Fruit fly (Drosophila melanogaster): Measurements from ENCODE around the gene CG14450.
"Not testable (repeated sequence)": the region's sequence is repeated elsewhere in the genome, so short reads cannot be mapped to it uniquely, and the experiment has no call there.

Gene CG14450

DNA sequence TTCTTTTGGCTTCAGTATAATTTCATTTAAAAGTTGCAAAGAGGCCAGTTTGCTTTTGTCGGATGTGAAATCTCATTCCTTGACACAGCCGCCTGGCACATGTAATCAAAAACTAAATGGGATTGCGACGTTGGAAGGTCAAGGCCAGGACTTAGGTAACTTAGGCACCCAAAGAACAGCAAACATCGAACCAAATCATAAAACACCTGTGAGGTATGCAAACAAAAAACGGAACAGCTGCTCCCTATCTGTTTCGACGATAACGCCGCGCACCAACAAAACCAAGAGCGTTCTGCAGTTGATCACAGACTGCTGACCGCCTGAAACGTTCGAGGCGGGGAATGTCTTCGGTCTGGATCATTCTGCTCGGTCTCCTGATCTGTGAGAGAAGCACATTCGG lies 28.5 kb downstream of the CG14450 start, which contains the start of gene CG45116:
Gene CG45116 (plus strand): TSS at position 301 of the 400 bp plus-strand sequence.
- TF ChIP-seq psq (GFP tag; optimal IDR thresholded peaks at IDR 0.05) (no peak), Abd-B (GFP tag; optimal IDR thresholded peaks at IDR 0.05) (no peak), h (GFP tag; optimal IDR thresholded peaks at IDR 0.05) (no peak), CG9705 (GFP tag; optimal IDR thresholded peaks at IDR 0.05) (no peak), Sp1 (GFP tag; optimal IDR thresholded peaks at IDR 0.05) (no peak), usp (GFP tag; optimal IDR thresholded peaks at IDR 0.05) (no peak), Myc (optimal IDR thresholded peaks at IDR 0.05) (no peak), Dfd (GFP tag; optimal IDR thresholded peaks at IDR 0.05) (no peak), Rel (GFP tag; optimal IDR thresholded peaks at IDR 0.05) (no peak), Rel (tag; optimal IDR thresholded peaks at IDR 0.05) (no peak), dl (GFP tag; optimal IDR thresholded peaks at IDR 0.05; ENCODE audit: insufficient read depth in 1 of 2, partially characterized antibody in 2 of 2) (no peak), OdsH (GFP tag; optimal IDR thresholded peaks at IDR 0.05) (no peak), sv (GFP tag; optimal IDR thresholded peaks at IDR 0.05) (no peak), br (GFP tag; optimal IDR thresholded peaks at IDR 0.05) (no peak), ey (GFP tag; optimal IDR thresholded peaks at IDR 0.05) (no peak), CrebA (GFP tag; optimal IDR thresholded peaks at IDR 0.05; ENCODE audit: borderline replicate concordance) (no peak), HLH106 (tag; optimal IDR thresholded peaks at IDR 0.05) (no peak), Hr83 (GFP tag; optimal IDR thresholded peaks at IDR 0.05; ENCODE audit: poor library complexity, severe bottlenecking) (no peak)

DNA sequence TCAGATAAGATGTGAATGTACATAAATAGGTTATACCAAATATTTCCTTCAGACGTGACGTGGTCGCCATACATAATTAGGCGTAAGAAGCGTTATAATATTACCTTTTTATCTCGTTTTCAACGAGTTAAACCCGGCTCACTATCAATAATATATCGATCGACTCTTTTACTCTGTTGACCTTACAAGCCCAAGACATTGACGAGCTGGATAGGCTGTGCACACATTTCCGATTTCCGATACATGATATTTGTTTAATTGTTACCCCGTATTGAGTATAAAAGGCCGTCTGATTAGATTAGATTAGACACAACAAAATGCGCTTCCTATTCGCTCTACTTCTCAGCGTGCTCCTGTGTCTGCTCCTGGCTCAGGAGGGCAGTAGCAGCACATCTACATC lies 30.7 kb downstream of the CG14450 start, which contains the start of gene CG32453:
Gene CG32453 (plus strand): TSS at position 301 of the 400 bp plus-strand sequence.
- not testable (repeated sequence) for TF ChIP-seq jim (GFP tag; optimal IDR thresholded peaks at IDR 0.05); Hr83 (GFP tag; optimal IDR thresholded peaks at IDR 0.05; ENCODE audit: poor library complexity, severe bottlenecking); h (GFP tag; optimal IDR thresholded peaks at IDR 0.05)

DNA sequence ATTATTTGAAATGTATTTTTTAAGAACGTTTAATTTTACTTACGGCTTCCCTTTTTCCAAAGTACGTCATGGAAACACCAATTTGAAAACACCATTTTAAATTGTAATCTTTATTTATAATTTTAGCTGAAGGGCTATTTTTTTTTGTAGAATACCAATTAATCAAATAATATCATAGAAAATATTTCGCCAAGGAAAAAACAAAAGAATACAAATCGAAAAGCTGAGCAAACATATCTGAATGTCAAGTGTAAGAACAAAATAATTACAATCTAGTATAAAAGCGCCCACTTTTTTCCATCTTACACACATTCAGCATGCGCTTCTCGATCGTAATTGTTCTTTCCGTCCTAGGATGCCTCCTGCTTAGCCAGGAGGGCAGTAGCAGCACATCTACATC lies 31.9 kb downstream of the CG14450 start, which contains the start of gene CG14452:
Gene CG14452 (plus strand): TSS at position 301 of the 400 bp plus-strand sequence.
- TF ChIP-seq sv (GFP tag; optimal IDR thresholded peaks at IDR 0.05): no peak
- TF ChIP-seq dl (GFP tag; optimal IDR thresholded peaks at IDR 0.05; ENCODE audit: insufficient read depth in 1 of 2, partially characterized antibody in 2 of 2): no peak
- no peak for TF ChIP-seq Abd-B (GFP tag; optimal IDR thresholded peaks at IDR 0.05)
- no peak for TF ChIP-seq usp (GFP tag; optimal IDR thresholded peaks at IDR 0.05)
- no peak for TF ChIP-seq brk (GFP tag; optimal IDR thresholded peaks at IDR 0.05)
- no peak for TF ChIP-seq N (GFP tag; optimal IDR thresholded peaks at IDR 0.05)
- TF ChIP-seq foxo (GFP tag; optimal IDR thresholded peaks at IDR 0.05): no peak
- no peak for TF ChIP-seq OdsH (GFP tag; optimal IDR thresholded peaks at IDR 0.05)
- TF ChIP-seq Vsx2 (GFP tag; optimal IDR thresholded peaks at IDR 0.05; ENCODE audit: partially characterized antibody): no peak
- TF ChIP-seq tai (GFP tag; optimal IDR thresholded peaks at IDR 0.05): no peak
- no peak for TF ChIP-seq Dfd (GFP tag; optimal IDR thresholded peaks at IDR 0.05)

DNA sequence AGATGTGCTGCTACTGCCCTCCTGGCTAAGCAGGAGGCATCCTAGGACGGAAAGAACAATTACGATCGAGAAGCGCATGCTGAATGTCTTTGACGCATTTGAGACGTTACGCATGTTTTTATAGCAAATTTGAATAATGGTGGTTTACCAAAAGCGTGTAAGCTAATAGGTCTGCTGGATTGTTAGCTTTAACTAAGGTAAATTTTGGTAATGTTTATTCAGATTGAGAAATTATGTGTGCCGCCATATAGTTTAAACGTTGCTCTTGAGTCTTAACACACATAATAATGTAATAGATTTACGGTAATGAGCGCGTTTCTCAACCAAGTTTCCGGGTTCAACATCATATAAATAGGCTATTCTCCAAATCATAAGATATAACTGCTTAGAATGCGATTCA lies 33.9 kb downstream of the CG14450 start, which contains the start of the genes CG12546 and CG14453:
Gene CG12546 (minus strand): TSS at position 101 of the 400 bp plus-strand sequence.
Gene CG14453 (plus strand): TSS at position 372 of the 400 bp plus-strand sequence.
- TF ChIP-seq Myc (optimal IDR thresholded peaks at IDR 0.05) (no peak), psq (GFP tag; optimal IDR thresholded peaks at IDR 0.05) (no peak), lola (GFP tag; optimal IDR thresholded peaks at IDR 0.05) (no peak), foxo (GFP tag; optimal IDR thresholded peaks at IDR 0.05) (no peak), Vsx2 (GFP tag; optimal IDR thresholded peaks at IDR 0.05; ENCODE audit: partially characterized antibody) (no peak), woc (GFP tag; optimal IDR thresholded peaks at IDR 0.05) (no peak), usp (GFP tag; optimal IDR thresholded peaks at IDR 0.05) (no peak), Rel (GFP tag; optimal IDR thresholded peaks at IDR 0.05) (no peak), Rel (tag; optimal IDR thresholded peaks at IDR 0.05) (no peak), pan (optimal IDR thresholded peaks at IDR 0.05) (no peak), Hr83 (GFP tag; optimal IDR thresholded peaks at IDR 0.05; ENCODE audit: poor library complexity, severe bottlenecking) (no peak)

DNA sequence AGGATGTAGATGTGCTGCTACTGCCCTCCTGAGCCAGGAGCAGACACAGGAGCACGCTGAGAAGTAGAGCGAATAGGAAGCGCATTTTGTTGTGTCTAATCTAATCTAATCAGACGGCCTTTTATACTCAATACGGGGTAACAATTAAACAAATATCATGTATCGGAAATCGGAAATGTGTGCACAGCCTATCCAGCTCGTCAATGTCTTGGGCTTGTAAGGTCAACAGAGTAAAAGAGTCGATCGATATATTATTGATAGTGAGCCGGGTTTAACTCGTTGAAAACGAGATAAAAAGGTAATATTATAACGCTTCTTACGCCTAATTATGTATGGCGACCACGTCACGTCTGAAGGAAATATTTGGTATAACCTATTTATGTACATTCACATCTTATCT lies 35.2 kb downstream of the CG14450 start, which contains the start of gene CG14454:
Gene CG14454 (minus strand): TSS at position 101 of the 400 bp plus-strand sequence.
- TF ChIP-seq Abd-B, rgr, Sp1 (GFP tag; optimal IDR thresholded peaks at IDR 0.05): not testable (repeated sequence)

DNA sequence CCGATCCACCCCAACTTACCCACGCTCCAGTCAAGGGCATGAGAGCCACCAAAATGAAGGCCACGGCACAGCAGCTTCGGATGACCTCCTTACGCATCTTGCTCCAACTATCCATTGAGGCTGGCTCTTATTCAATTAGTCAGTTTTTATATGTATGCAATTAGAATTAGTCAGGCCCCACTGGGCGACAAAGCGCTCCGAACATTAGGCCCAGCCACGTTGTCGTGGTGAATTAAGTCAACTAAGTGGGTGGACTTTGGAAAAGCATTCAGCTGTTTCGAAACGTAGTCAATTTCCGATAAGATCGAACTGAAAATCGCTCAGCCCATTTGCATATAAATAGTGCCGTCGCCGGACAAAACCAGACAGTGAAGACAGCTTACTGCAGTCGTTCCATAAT lies 40.6 kb downstream of the CG14450 start, which contains the start of the genes CG14455 and CG14456:
Gene CG14455 (minus strand): TSS at position 101 of the 400 bp plus-strand sequence.
Gene CG14456 (plus strand): TSS at position 236 of the 400 bp plus-strand sequence.
- TF ChIP-seq Dfd (GFP tag; optimal IDR thresholded peaks at IDR 0.05): no peak
- TF ChIP-seq sage (GFP tag; optimal IDR thresholded peaks at IDR 0.05): no peak
- no peak for TF ChIP-seq tai (GFP tag; optimal IDR thresholded peaks at IDR 0.05)
- TF ChIP-seq fru (GFP tag; optimal IDR thresholded peaks at IDR 0.05): no peak
- TF ChIP-seq Hr83 (GFP tag; optimal IDR thresholded peaks at IDR 0.05; ENCODE audit: poor library complexity, severe bottlenecking): no peak
- TF ChIP-seq usp (GFP tag; optimal IDR thresholded peaks at IDR 0.05): no peak
- TF ChIP-seq GATAd (GFP tag; optimal IDR thresholded peaks at IDR 0.05): no peak
- TF ChIP-seq Jra (GFP tag; optimal IDR thresholded peaks at IDR 0.05): no peak
- TF ChIP-seq rgr (GFP tag; optimal IDR thresholded peaks at IDR 0.05): no peak
- no peak for TF ChIP-seq Rel (GFP tag; optimal IDR thresholded peaks at IDR 0.05)
- TF ChIP-seq Rel (tag; optimal IDR thresholded peaks at IDR 0.05): no peak
- no peak for TF ChIP-seq h (GFP tag; optimal IDR thresholded peaks at IDR 0.05)
- TF ChIP-seq foxo (GFP tag; optimal IDR thresholded peaks at IDR 0.05): no peak
- TF ChIP-seq pan (optimal IDR thresholded peaks at IDR 0.05): no peak
